Worm (Caenorhabditis elegans): ENCODE measurements around the gene Y71H10B.1.

ce11 chrX:2871037-2871436 lies 30.9 kb upstream of the Y71H10B.1 start, which contains the start of gene F53B3.3:
- TF ChIP-seq him-1 (tag; optimal IDR thresholded peaks at IDR 0.05), result no peak
- TF ChIP-seq dao-5 (tag; optimal IDR thresholded peaks at IDR 0.05), result no peak

Data from whole organism, L4/young adult.